Worm (Caenorhabditis elegans): ENCODE results near the gene B0495.9.

DNA sequence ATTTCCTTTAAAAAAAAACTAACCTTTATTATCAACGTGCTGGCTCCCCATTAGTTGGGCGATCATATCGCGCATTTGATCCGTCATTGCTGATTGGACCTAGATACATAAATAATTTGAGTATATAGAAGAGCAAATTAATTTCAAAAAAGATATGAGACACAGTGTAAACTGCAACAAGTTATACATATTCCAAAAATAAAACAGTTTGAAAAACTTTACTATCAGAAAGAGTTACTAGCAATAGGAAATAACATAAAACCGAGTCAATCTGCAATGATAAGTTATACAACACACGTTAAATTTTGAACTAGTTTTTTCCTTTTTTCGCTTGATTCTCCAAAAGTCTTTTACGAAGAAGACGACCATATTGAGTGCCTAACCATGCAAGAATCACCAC lies 1.1 kb downstream of the B0495.9 start, which contains the start of gene luc-7L:
- TF ChIP-seq unc-39 (tag; optimal IDR thresholded peaks at IDR 0.05): no peak
- TF ChIP-seq zag-1 (tag; optimal IDR thresholded peaks at IDR 0.05): no peak
